Worm (Caenorhabditis elegans) whole organism, L2 larva: ENCODE measurements around the gene C52B9.4.

Experiments
- alr-1 ChIP-seq: fragments of 150-350 bp; optimal IDR thresholded peaks from 2 replicates; lab custom pipeline; 2014; ENCODE audit warnings: missing biosample characterization, missing genetic modification characterization
- aly-2 ChIP-seq: fragments of 150-350 bp; optimal IDR thresholded peaks from 2 replicates; lab custom pipeline; 2014; ENCODE audit warnings: missing biosample characterization, missing genetic modification characterization
- elt-3 ChIP-seq: sonication (generic microtip); optimal IDR thresholded peaks from 2 replicates; lab custom pipeline; 2017; ENCODE audit warnings: missing biosample characterization, missing genetic modification characterization
- lin-39 ChIP-seq: fragments of 150-350 bp; optimal IDR thresholded peaks from 2 replicates; lab custom pipeline; 2014; ENCODE audit warnings: missing biosample characterization, missing genetic modification reagents, missing genetic modification characterization
- snpc-4 ChIP-seq: fragments of 150-350 bp; optimal IDR thresholded peaks from 2 replicates; lab custom pipeline; 2014; ENCODE audit warnings: missing biosample characterization, missing genetic modification characterization
- unc-62 ChIP-seq: fragments of 150-350 bp; optimal IDR thresholded peaks from 2 replicates; lab custom pipeline; 2014; ENCODE audit warnings: missing biosample characterization, missing genetic modification reagents, missing genetic modification characterization

DNA sequence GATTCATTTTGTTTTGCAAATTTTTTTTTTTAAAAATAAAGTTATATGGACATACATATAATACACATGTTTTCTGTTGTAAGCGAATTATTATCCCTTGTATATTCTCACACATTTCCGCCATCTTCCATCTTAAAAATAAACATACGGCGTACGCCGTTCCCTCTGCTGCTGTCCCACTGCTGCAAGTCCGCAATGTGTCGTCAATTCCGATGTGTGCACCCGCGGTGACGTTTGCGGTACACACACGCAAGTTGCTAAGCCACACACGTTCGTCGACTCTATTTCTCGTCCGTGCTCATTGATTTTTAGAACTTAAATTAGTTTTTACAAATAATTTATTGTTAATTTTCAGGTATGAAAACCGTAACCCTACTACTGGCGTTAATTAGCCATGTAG, at the start of gene C52B9.4:
- no peak for TF ChIP-seq unc-62 (GFP tag; lab: Kevin White, UChicago)
- TF ChIP-seq lin-39 (tag; lab: Kevin White, UChicago): no peak
- no peak for TF ChIP-seq snpc-4 (tag; lab: Kevin White, UChicago)
- TF ChIP-seq elt-3: no peak
- no peak for TF ChIP-seq aly-2
- TF ChIP-seq alr-1 (tag; lab: Kevin White, UChicago): no peak
